Worm (Caenorhabditis elegans) whole organism, L2 larva: ENCODE data around the gene tni-4.

Experiments used
- F13H6.1 ChIP-seq: sonication (generic microtip); optimal IDR thresholded peaks from 2 replicates; lab custom pipeline; 2016; ENCODE audit warnings: missing genetic modification characterization, missing compliant biosample characterization
- R02D3.7 ChIP-seq: fragments of 150-350 bp; optimal IDR thresholded peaks from 2 replicates; lab custom pipeline; 2014; ENCODE audit warnings: missing biosample characterization, missing genetic modification characterization
- Y55F3AM.14 ChIP-seq: fragments of 200-800 bp; sonication (Bioruptor generic); optimal IDR thresholded peaks from 2 replicates; lab custom pipeline; 2018; ENCODE audit warnings: mild to moderate bottlenecking, missing genetic modification characterization, missing compliant biosample characterization
- ZK546.5 ChIP-seq: sonication (generic microtip); optimal IDR thresholded peaks from 2 replicates; lab custom pipeline; 2017; ENCODE audit warnings: missing biosample characterization, missing genetic modification characterization
- alr-1 ChIP-seq: fragments of 150-350 bp; optimal IDR thresholded peaks from 2 replicates; lab custom pipeline; 2014; ENCODE audit warnings: missing biosample characterization, missing genetic modification characterization
- aly-2 ChIP-seq: fragments of 150-350 bp; optimal IDR thresholded peaks from 2 replicates; lab custom pipeline; 2014; ENCODE audit warnings: missing biosample characterization, missing genetic modification characterization
- ama-1 ChIP-seq: fragments of 150-350 bp; optimal IDR thresholded peaks from 2 replicates; lab custom pipeline; 2018; ENCODE audit warnings: inconsistent platforms
- blmp-1 ChIP-seq: sonication (generic microtip); optimal IDR thresholded peaks from 2 replicates; lab custom pipeline; 2017; ENCODE audit warnings: missing genetic modification characterization, mild to moderate bottlenecking, missing compliant biosample characterization, antibody characterized with exemption, moderate library complexity; ENCODE audit not compliant: insufficient read depth
- ceh-16 ChIP-seq: fragments of 150-350 bp; optimal IDR thresholded peaks from 2 replicates; lab custom pipeline; 2014; ENCODE audit warnings: missing biosample characterization, missing genetic modification characterization
- ceh-82 ChIP-seq: fragments of 150-350 bp; optimal IDR thresholded peaks from 2 replicates; lab custom pipeline; 2014; ENCODE audit warnings: missing biosample characterization, missing genetic modification characterization
- crh-2 ChIP-seq: sonication (generic microtip); optimal IDR thresholded peaks from 2 replicates; lab custom pipeline; 2017; ENCODE audit warnings: missing biosample characterization, missing genetic modification characterization
- elt-3 ChIP-seq: sonication (generic microtip); optimal IDR thresholded peaks from 2 replicates; lab custom pipeline; 2017; ENCODE audit warnings: missing biosample characterization, missing genetic modification characterization
- gmeb-1 ChIP-seq: fragments of 150-350 bp; optimal IDR thresholded peaks from 2 replicates; lab custom pipeline; 2014; ENCODE audit warnings: missing biosample characterization, missing genetic modification characterization
- lin-11 ChIP-seq: fragments of 150-350 bp; sonication (generic microtip); optimal IDR thresholded peaks from 2 replicates; lab custom pipeline; 2014; ENCODE audit warnings: missing biosample characterization, missing genetic modification characterization, inconsistent platforms, mixed read lengths
- lin-13 ChIP-seq: fragments of 150-350 bp; optimal IDR thresholded peaks from 2 replicates; lab custom pipeline; 2014; ENCODE audit warnings: missing biosample characterization, missing genetic modification reagents, missing genetic modification characterization
- lin-39 ChIP-seq: fragments of 150-350 bp; optimal IDR thresholded peaks from 2 replicates; lab custom pipeline; 2014; ENCODE audit warnings: missing biosample characterization, missing genetic modification reagents, missing genetic modification characterization
- lsy-2 ChIP-seq, 2 experiments: fragments of 150-350 bp in 1 of 2; sonication (generic microtip) in 1 of 2; optimal IDR thresholded peaks; 2 replicates each; lab custom pipeline; 2014 to 2017; ENCODE audit warnings: missing biosample characterization in 2 of 2, missing genetic modification characterization in 2 of 2
- mdl-1 ChIP-seq, 2 experiments: fragments of 150-350 bp in 1 of 2; sonication (generic microtip) in 1 of 2; optimal IDR thresholded peaks; 2 replicates each; lab custom pipeline; 2017; ENCODE audit warnings: missing biosample characterization in 2 of 2, missing genetic modification characterization in 2 of 2
- nhr-10 ChIP-seq: sonication (generic microtip); optimal IDR thresholded peaks from 2 replicates; lab custom pipeline; 2017; ENCODE audit warnings: missing biosample characterization, missing genetic modification characterization
- nhr-129 ChIP-seq: fragments of 150-350 bp; optimal IDR thresholded peaks from 2 replicates; lab custom pipeline; 2014; ENCODE audit warnings: missing biosample characterization, missing genetic modification characterization
- nhr-21 ChIP-seq: fragments of 150-350 bp; optimal IDR thresholded peaks from 2 replicates; lab custom pipeline; 2014; ENCODE audit warnings: missing biosample characterization, missing genetic modification characterization
- nhr-23 ChIP-seq: fragments of 150-350 bp; optimal IDR thresholded peaks from 2 replicates; lab custom pipeline; 2014; ENCODE audit warnings: missing biosample characterization, missing genetic modification reagents, missing genetic modification characterization
- nhr-6 ChIP-seq: fragments of 150-350 bp; optimal IDR thresholded peaks from 2 replicates; lab custom pipeline; 2014; ENCODE audit warnings: missing biosample characterization, missing genetic modification characterization
- nhr-77 ChIP-seq: fragments of 150-350 bp; optimal IDR thresholded peaks from 2 replicates; lab custom pipeline; 2014; ENCODE audit warnings: missing biosample characterization, missing genetic modification characterization
- peb-1 ChIP-seq: fragments of 150-350 bp; optimal IDR thresholded peaks from 2 replicates; lab custom pipeline; 2014; ENCODE audit warnings: missing biosample characterization, missing genetic modification characterization
- sem-4 ChIP-seq: fragments of 150-350 bp; optimal IDR thresholded peaks from 2 replicates; lab custom pipeline; 2014; ENCODE audit warnings: missing biosample characterization, missing genetic modification reagents, missing genetic modification characterization
- skn-1 ChIP-seq: sonication (generic microtip); optimal IDR thresholded peaks from 2 replicates; lab custom pipeline; 2017; ENCODE audit warnings: missing biosample characterization, missing genetic modification characterization
- unc-39 ChIP-seq: fragments of 150-350 bp; optimal IDR thresholded peaks from 2 replicates; lab custom pipeline; 2014; ENCODE audit warnings: missing biosample characterization, missing genetic modification characterization
- unc-55 ChIP-seq: fragments of 150-350 bp; sonication (generic microtip); optimal IDR thresholded peaks from 3 replicates; lab custom pipeline; 2014; ENCODE audit warnings: missing biosample characterization, missing genetic modification reagents, missing genetic modification characterization
- zag-1 ChIP-seq: fragments of 150-350 bp; optimal IDR thresholded peaks from 2 replicates; lab custom pipeline; 2014; ENCODE audit warnings: missing biosample characterization, missing genetic modification characterization
- ztf-1 ChIP-seq: fragments of 200-800 bp; sonication (Bioruptor generic); conservative IDR thresholded peaks from 2 replicates; pipeline ENCODE4 v1.3.6; 2022; ENCODE audit warnings: missing genetic modification characterization, missing compliant biosample characterization
- ztf-11 ChIP-seq: sonication (generic microtip); optimal IDR thresholded peaks from 2 replicates; lab custom pipeline; 2017; ENCODE audit warnings: missing biosample characterization, missing genetic modification characterization
- ztf-4 ChIP-seq: fragments of 150-350 bp; optimal IDR thresholded peaks from 2 replicates; lab custom pipeline; 2014; ENCODE audit warnings: missing biosample characterization, missing genetic modification characterization

The tni-4 gene

ce11 chrIV:5183755-5184166 lies 20.6 kb upstream of the tni-4 start, which contains the start of gene W03F8.4 (continued):
- TF ChIP-seq Y55F3AM.14 (GFP tag; lab: Kevin White, UChicago) (peak; percentile 72), alr-1 (tag; lab: Kevin White, UChicago) (no peak), nhr-6 (peak; percentile 89), nhr-10 (tag; lab: Kevin White, UChicago) (peak; percentile 57)

ce11 chrIV:5186480-5187205 lies 17.7 kb upstream of the tni-4 start, which contains the start of the genes W03F8.6 and mtrf-1L:
Gene W03F8.6, minus strand, starts transcription at chrIV:5186580.
Gene mtrf-1L, plus strand, starts transcription at chrIV:5187155.
- TF ChIP-seq ceh-82 (tag; lab: Kevin White, UChicago) (no peak), unc-39 (tag; lab: Kevin White, UChicago) (no peak), skn-1 (tag; lab: Kevin White, UChicago) (no peak), peb-1 (tag; lab: Kevin White, UChicago) (no peak), F13H6.1 (tag; lab: Kevin White, UChicago) (peak; percentile 36), alr-1 (tag; lab: Kevin White, UChicago) (no peak), lin-13 (no peak), blmp-1 (tag; lab: Kevin White, UChicago) (no peak)

- TF ChIP-seq lin-11 (no peak), ZK546.5 (tag; lab: Kevin White, UChicago) (no peak), gmeb-1 (tag; lab: Kevin White, UChicago) (peak; percentile 77), crh-2 (tag; lab: Kevin White, UChicago) (no peak), lsy-2 (tag; optimal IDR thresholded peaks at IDR 0.05; lab: Kevin White, UChicago) (peak in 1 of 2 experiments; percentile 53), ama-1 (lab: Kevin White, UChicago) (no peak), ceh-16 (tag; lab: Kevin White, UChicago) (no peak), unc-55 (GFP tag; lab: Kevin White, UChicago) (peak; percentile 76)
Measured at ce11 chrIV:5188051-5188450, 16.3 kb upstream of the tni-4 start.

ce11 chrIV:5195531-5195930 lies 8.9 kb upstream of the tni-4 start, which contains the start of gene gpa-18:
Gene gpa-18, minus strand, starts transcription at chrIV:5195631.
- no peak for TF ChIP-seq nhr-77 (tag; lab: Kevin White, UChicago)

- TF ChIP-seq lsy-2 (tag; optimal IDR thresholded peaks at IDR 0.05; lab: Kevin White, UChicago): peak in 1 of 2 experiments; percentile 18
- no peak for TF ChIP-seq aly-2 (tag; lab: Kevin White, UChicago)
- TF ChIP-seq zag-1 (tag; lab: Kevin White, UChicago): no peak
- TF ChIP-seq skn-1 (tag; lab: Kevin White, UChicago): no peak
- TF ChIP-seq nhr-21 (tag; lab: Kevin White, UChicago): peak; percentile 32
Measured at ce11 chrIV:5200813-5201212, 3.6 kb upstream of the tni-4 start.

ce11 chrIV:5202575-5202974 lies 1.8 kb upstream of the tni-4 start:
- TF ChIP-seq lin-11 (no peak), lin-13 (no peak), unc-39 (tag; lab: Kevin White, UChicago) (no peak), nhr-77 (tag; lab: Kevin White, UChicago) (no peak), ztf-11 (tag; lab: Kevin White, UChicago) (no peak), ztf-1 (no peak), alr-1 (tag; lab: Kevin White, UChicago) (no peak), unc-55 (GFP tag; lab: Kevin White, UChicago) (no peak), peb-1 (tag; lab: Kevin White, UChicago) (no peak), nhr-6 (no peak), nhr-23 (no peak), nhr-10 (tag; lab: Kevin White, UChicago) (no peak)

ce11 chrIV:5206716-5207115 lies 2.3 kb downstream of the tni-4 start:
- TF ChIP-seq ztf-4 (tag; lab: Kevin White, UChicago) (no peak), sem-4 (tag; lab: Kevin White, UChicago) (no peak), R02D3.7 (tag; lab: Kevin White, UChicago) (no peak), zag-1 (tag; lab: Kevin White, UChicago) (no peak), ama-1 (lab: Kevin White, UChicago) (no peak), lin-39 (tag; lab: Kevin White, UChicago) (no peak), ceh-16 (tag; lab: Kevin White, UChicago) (no peak), aly-2 (tag; lab: Kevin White, UChicago) (no peak), ztf-11 (tag; lab: Kevin White, UChicago) (no peak), elt-3 (tag; lab: Kevin White, UChicago) (no peak), ceh-82 (tag; lab: Kevin White, UChicago) (no peak), nhr-129 (no peak), mdl-1 (tag; optimal IDR thresholded peaks at IDR 0.05; lab: Kevin White, UChicago) (no peak)
